Worm (Caenorhabditis elegans): Measurements from ENCODE around the gene nhr-164.
"Not testable (repeated sequence)": the region's sequence is repeated elsewhere in the genome, so short reads cannot be mapped to it uniquely, and the experiment has no call there.

DNA sequence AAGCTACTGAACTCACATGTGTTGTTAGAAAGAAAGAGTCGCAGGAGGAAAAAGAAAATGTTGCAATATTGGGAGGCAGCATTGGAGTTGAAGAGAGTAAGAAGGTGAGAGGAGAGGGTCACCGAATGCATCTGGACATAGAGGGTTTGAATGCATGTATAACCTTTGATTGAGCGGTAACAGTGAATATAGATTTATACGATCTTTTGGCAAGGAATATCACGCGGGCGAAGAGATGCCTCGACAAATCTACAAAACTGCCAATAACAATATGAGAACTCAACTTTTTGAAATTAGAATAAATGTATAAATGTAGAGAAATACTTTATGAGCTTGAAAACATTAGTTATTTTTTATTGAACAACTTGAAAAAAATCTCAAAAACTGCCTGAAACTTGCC lies 26.8 kb upstream of the nhr-164 start, which contains the start of gene M01B2.10:
- not testable (repeated sequence) for TF ChIP-seq him-1, dao-5 (tag; optimal IDR thresholded peaks at IDR 0.05)

All from whole organism, L4/young adult.